Fruit fly (Drosophila melanogaster): ENCODE measurements around the gene shep.
A peak's percentile ranks its signal among the peaks of the same experiment; 100 is the strongest.

The shep gene

dm6 chr3L:5187572-5187934 lies 90.2 kb downstream of the shep start (continued):
- TF ChIP-seq zf30C (GFP tag; optimal IDR thresholded peaks at IDR 0.05), result peak; percentile 66
- 0 out of 3 replicates have a peak, but pooled peaks have one; percentile 50 for TF ChIP-seq H15 (GFP tag; IDR thresholded peaks at IDR 0.05)
- TF ChIP-seq nerfin-1 (tag; optimal IDR thresholded peaks at IDR 0.05), result no peak
- no peak for TF ChIP-seq sna (GFP tag; IDR thresholded peaks at IDR 0.05; ENCODE audit: partially characterized antibody)
- peak; percentile 40 for TF ChIP-seq ATbp (GFP tag; optimal IDR thresholded peaks at IDR 0.05)
- no peak for TF ChIP-seq HLH4C (GFP tag; IDR thresholded peaks at IDR 0.05; ENCODE audit: partially characterized antibody)
- peak; percentile 75 for TF ChIP-seq Spps (tag; optimal IDR thresholded peaks at IDR 0.05)
- TF ChIP-seq odd (GFP tag; optimal IDR thresholded peaks at IDR 0.05), result no peak
- TF ChIP-seq CG3847 (GFP tag; IDR thresholded peaks at IDR 0.05), result 0 out of 2 replicates have a peak, but pooled peaks have one; percentile 18
- peak; percentile 44 for TF ChIP-seq Atf3 (GFP tag; optimal IDR thresholded peaks at IDR 0.05)
- peak; percentile 71 for TF ChIP-seq zen (tag; optimal IDR thresholded peaks at IDR 0.05)
- TF ChIP-seq bigmax (GFP tag; optimal IDR thresholded peaks at IDR 0.05), result no peak
- no peak for TF ChIP-seq CG15073 (GFP tag; optimal IDR thresholded peaks at IDR 0.05)
- TF ChIP-seq eve (GFP tag; optimal IDR thresholded peaks at IDR 0.05), result no peak
- no peak for TF ChIP-seq Dfd (GFP tag; optimal IDR thresholded peaks at IDR 0.05)
- no peak for TF ChIP-seq cas (GFP tag; IDR thresholded peaks at IDR 0.05)
- TF ChIP-seq stwl (tag; optimal IDR thresholded peaks at IDR 0.05), result no peak
- TF ChIP-seq gsb (GFP tag; IDR thresholded peaks at IDR 0.05), result no peak
- no peak for TF ChIP-seq abd-A (tag; optimal IDR thresholded peaks at IDR 0.05)
- peak; percentile 45; the same call in 1 of the 2 replicates for TF ChIP-seq Awh (GFP tag; IDR thresholded peaks at IDR 0.05)
- TF ChIP-seq Side (GFP tag; optimal IDR thresholded peaks at IDR 0.05), result peak; percentile 32
- no peak for TF ChIP-seq vfl (GFP tag; optimal IDR thresholded peaks at IDR 0.05)
- TF ChIP-seq Stat92E (GFP tag; optimal IDR thresholded peaks at IDR 0.05), result no peak
- no peak for TF ChIP-seq crol (GFP tag; IDR thresholded peaks at IDR 0.05)
- TF ChIP-seq gt (GFP tag; IDR thresholded peaks at IDR 0.05), result no peak
- no peak for TF ChIP-seq CG2116 (GFP tag; optimal IDR thresholded peaks at IDR 0.05)
- TF ChIP-seq Kr (GFP tag; optimal IDR thresholded peaks at IDR 0.05), result no peak
- no peak for TF ChIP-seq CG18476 (GFP tag; optimal IDR thresholded peaks at IDR 0.05)
- TF ChIP-seq CG15696 (tag; optimal IDR thresholded peaks at IDR 0.05), result peak; percentile 47
- TF ChIP-seq D (optimal IDR thresholded peaks at IDR 0.05), result no peak
- peak; percentile 25 for TF ChIP-seq D (GFP tag; optimal IDR thresholded peaks at IDR 0.05)
- peak; percentile 21; the same call in 1 of the 2 replicates for TF ChIP-seq MBD-R2 (GFP tag; IDR thresholded peaks at IDR 0.05)
- no peak for TF ChIP-seq prd (optimal IDR thresholded peaks at IDR 0.05)
- peak; percentile 79 for TF ChIP-seq prd (GFP tag; IDR thresholded peaks at IDR 0.05)
- peak; percentile 24; the same call in 1 of the 2 replicates for TF ChIP-seq CG9932 (GFP tag; IDR thresholded peaks at IDR 0.05)
- TF ChIP-seq lab (GFP tag; optimal IDR thresholded peaks at IDR 0.05), result peak; percentile 38
- peak; percentile 54 for TF ChIP-seq Chrac-16 (GFP tag; optimal IDR thresholded peaks at IDR 0.05)
- TF ChIP-seq CG16863 (GFP tag; optimal IDR thresholded peaks at IDR 0.05), result peak; percentile 48
- no peak for TF ChIP-seq br (optimal IDR thresholded peaks at IDR 0.05)
- no peak; the same call in 1 of the 2 replicates for TF ChIP-seq ro (GFP tag; IDR thresholded peaks at IDR 0.05)
- TF ChIP-seq bab2 (GFP tag; optimal IDR thresholded peaks at IDR 0.05), result peak; percentile 62
- no peak for TF ChIP-seq CG14050 (GFP tag; IDR thresholded peaks at IDR 0.05)
- TF ChIP-seq MESR4 (GFP tag; optimal IDR thresholded peaks at IDR 0.05), result no peak
- TF ChIP-seq ato (GFP tag; IDR thresholded peaks at IDR 0.05; ENCODE audit: partially characterized antibody), result no peak
- TF ChIP-seq BtbVII (GFP tag; optimal IDR thresholded peaks at IDR 0.05), result no peak
- TF ChIP-seq CG4707 (GFP tag; optimal IDR thresholded peaks at IDR 0.05), result no peak
- peak; percentile 79 for TF ChIP-seq vvl (GFP tag; IDR thresholded peaks at IDR 0.05)
- peak; percentile 82 for TF ChIP-seq zfh1 (GFP tag; IDR thresholded peaks at IDR 0.05)
- TF ChIP-seq CG13296 (GFP tag; optimal IDR thresholded peaks at IDR 0.05), result no peak
- peak; percentile 51; the same call in 1 of the 2 replicates for TF ChIP-seq CG32772 (GFP tag; IDR thresholded peaks at IDR 0.05)
- no peak for TF ChIP-seq rib (GFP tag; IDR thresholded peaks at IDR 0.05)
- TF ChIP-seq CG4854 (GFP tag; optimal IDR thresholded peaks at IDR 0.05), result peak; percentile 14

Data from whole organism, embryonic.